Fruit fly (Drosophila melanogaster): Measurements from ENCODE around the gene chp.

dm6 chr3R:31250426-31251034 is 40.0 kb upstream of the chp start:
- TF ChIP-seq Bteb2 (GFP tag; optimal IDR thresholded peaks at IDR 0.05): no peak
- no peak for TF ChIP-seq CG2199 (GFP tag; IDR thresholded peaks at IDR 0.05)
- TF ChIP-seq slp2 (GFP tag; optimal IDR thresholded peaks at IDR 0.05): no peak
- no peak for TF ChIP-seq CG12942 (GFP tag; optimal IDR thresholded peaks at IDR 0.05)
- TF ChIP-seq gt (GFP tag; IDR thresholded peaks at IDR 0.05): no peak
- no peak for TF ChIP-seq E2f2 (GFP tag; IDR thresholded peaks at IDR 0.05)
- no peak for TF ChIP-seq Bgb (GFP tag; IDR thresholded peaks at IDR 0.05; ENCODE audit: partially characterized antibody)
- TF ChIP-seq HLH3B (GFP tag; IDR thresholded peaks at IDR 0.05): no peak
- TF ChIP-seq CG11247 (GFP tag; IDR thresholded peaks at IDR 0.05): no peak
- TF ChIP-seq Fer3 (tag; optimal IDR thresholded peaks at IDR 0.05): no peak
- TF ChIP-seq CG1233 (GFP tag; optimal IDR thresholded peaks at IDR 0.05): no peak

Measured in whole organism, embryonic.